Fruit fly (Drosophila melanogaster): ENCODE data around the gene pigeon.

Gene pigeon

dm6 chr2L:19238669-19239068, 52.8 kb downstream of the pigeon start:
- TF ChIP-seq CG17912 (GFP tag; optimal IDR thresholded peaks at IDR 0.05) (no peak), sens (GFP tag) (peak; percentile 70), Ets65A (GFP tag) (peak; percentile 50), Sox102F (GFP tag; optimal IDR thresholded peaks at IDR 0.05) (peak; percentile 11), Rfx (GFP tag; IDR thresholded peaks at IDR 0.05) (no peak)
